Fruit fly (Drosophila melanogaster): ENCODE measurements around the gene EMC2B.

DNA sequence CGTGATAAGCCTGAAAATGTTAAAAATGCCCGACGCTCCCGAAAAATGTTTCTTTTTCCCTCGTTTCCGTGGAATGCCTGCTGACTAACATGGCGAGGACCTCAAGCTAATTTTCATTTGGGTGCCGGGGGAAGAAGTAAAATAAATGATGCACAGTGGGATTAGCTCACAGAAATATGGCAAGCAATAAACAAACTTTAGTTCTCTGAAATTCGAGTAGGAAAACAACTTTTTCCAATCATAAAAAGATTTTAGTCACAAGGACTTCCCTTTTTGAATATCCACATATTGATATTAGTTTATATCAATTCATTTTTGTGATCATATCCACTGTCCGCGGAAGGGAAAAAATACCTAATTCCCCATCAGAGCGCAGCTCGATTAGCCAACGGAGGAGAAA lies 50.4 kb downstream of the EMC2B start:
- TF ChIP-seq Lpt (GFP tag; optimal IDR thresholded peaks at IDR 0.05) (no peak), nerfin-1 (tag; optimal IDR thresholded peaks at IDR 0.05) (no peak), sob (GFP tag; IDR thresholded peaks at IDR 0.05) (no peak), CG6791 (GFP tag; IDR thresholded peaks at IDR 0.05; ENCODE audit: partially characterized antibody) (no peak), fru (optimal IDR thresholded peaks at IDR 0.05) (no peak), Dref (GFP tag; IDR thresholded peaks at IDR 0.05) (no peak), CG10267 (tag; optimal IDR thresholded peaks at IDR 0.05) (peak; percentile 17), Opbp (GFP tag; IDR thresholded peaks at IDR 0.05; ENCODE audit: partially characterized antibody) (no peak), NC2α (GFP tag; optimal IDR thresholded peaks at IDR 0.05) (no peak), CG18619 (GFP tag; optimal IDR thresholded peaks at IDR 0.05) (no peak)
